Worm (Caenorhabditis elegans): Measurements from ENCODE around the gene C27A2.12.
A peak's percentile ranks its signal among the peaks of the same experiment; 100 is the strongest.

The C27A2.12 gene

DNA sequence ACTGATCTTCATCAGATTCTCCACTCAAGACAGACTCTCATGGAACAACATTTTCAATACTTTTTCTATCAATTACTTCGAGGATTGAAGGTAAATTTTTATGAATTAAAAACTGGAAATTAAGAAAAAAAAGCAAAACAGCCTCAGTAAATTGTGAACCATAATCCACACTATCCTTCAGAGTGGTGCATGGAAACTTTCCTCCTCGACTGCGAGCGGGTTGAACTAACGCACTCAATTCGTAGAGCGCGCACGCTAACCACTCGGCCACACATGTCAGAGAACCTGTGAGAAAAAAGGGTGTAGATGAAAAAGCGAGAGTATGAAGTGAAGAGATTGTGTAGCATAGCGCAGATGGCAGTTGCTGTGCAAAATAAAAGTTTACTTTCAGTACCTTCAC lies 47.1 kb upstream of the C27A2.12 start (continued):
- TF ChIP-seq F37B4.10 (GFP tag; IDR thresholded peaks at IDR 0.05) (no peak), ztf-26 (tag; optimal IDR thresholded peaks at IDR 0.05) (peak; percentile 86), lir-1 (GFP tag; conservative IDR thresholded peaks at IDR 0.05) (peak; percentile 61; the same call in 1 of the 2 replicates), rec-8 (tag; optimal IDR thresholded peaks at IDR 0.05) (peak; percentile 91 to 94), Y53G8AR.9 (GFP tag; conservative IDR thresholded peaks at IDR 0.05) (peak; percentile 61), ama-1 (optimal IDR thresholded peaks at IDR 0.05) (no peak), ama-1 (GFP tag; optimal IDR thresholded peaks at IDR 0.05) (peak; percentile 90 to 94), ceh-79 (tag; optimal IDR thresholded peaks at IDR 0.05) (peak; percentile 70), hlh-12 (tag; optimal IDR thresholded peaks at IDR 0.05) (peak; percentile 78), attf-5 (GFP tag; optimal IDR thresholded peaks at IDR 0.05) (peak; percentile 77), F57C9.4 (tag; optimal IDR thresholded peaks at IDR 0.05) (peak; percentile 82), ceh-27 (GFP tag; optimal IDR thresholded peaks at IDR 0.05) (peak; percentile 91), dox-1 (GFP tag; IDR thresholded peaks at IDR 0.05) (peak; percentile 90; the same call in 1 of the 2 replicates), Y79H2A.3 (GFP tag; conservative IDR thresholded peaks at IDR 0.05) (peak; percentile 67; the same call in 1 of the 2 replicates), atf-7 (tag; optimal IDR thresholded peaks at IDR 0.05) (peak; percentile 63), Y53F4B.3 (GFP tag; IDR thresholded peaks at IDR 0.05) (no peak), egl-18 (GFP tag; IDR thresholded peaks at IDR 0.05) (0 out of 2 replicates have a peak, but pooled peaks have one; percentile 57), tbx-9 (tag; optimal IDR thresholded peaks at IDR 0.05; ENCODE audit: borderline replicate concordance) (peak; percentile 79), ztf-28 (GFP tag; IDR thresholded peaks at IDR 0.05) (no peak), mel-28 (tag; optimal IDR thresholded peaks at IDR 0.05; ENCODE audit: borderline replicate concordance) (peak; percentile 29), zim-3 (tag; optimal IDR thresholded peaks at IDR 0.05) (peak; percentile 93), nhr-90 (tag; optimal IDR thresholded peaks at IDR 0.05) (peak; percentile 97), mxl-1 (tag; optimal IDR thresholded peaks at IDR 0.05) (peak; percentile 95), pha-4 (tag; optimal IDR thresholded peaks at IDR 0.05) (no peak), F22D6.2 (tag; optimal IDR thresholded peaks at IDR 0.05) (peak; percentile 54), zfh-2 (GFP tag; conservative IDR thresholded peaks at IDR 0.05) (no peak), ztf-25 (GFP tag; IDR thresholded peaks at IDR 0.05) (peak; percentile 92), dpff-1 (tag; optimal IDR thresholded peaks at IDR 0.05) (peak; percentile 28), repo-1 (tag; optimal IDR thresholded peaks at IDR 0.05) (peak; percentile 79), attf-6 (GFP tag; IDR thresholded peaks at IDR 0.05) (peak; percentile 71), sdz-38 (tag; optimal IDR thresholded peaks at IDR 0.05) (no peak), xnd-1 (tag; optimal IDR thresholded peaks at IDR 0.05) (peak; percentile 13), ceh-91 (GFP tag; IDR thresholded peaks at IDR 0.05) (no peak), ekl-4 (GFP tag; IDR thresholded peaks at IDR 0.05) (peak; percentile 89), fkh-3 (tag; optimal IDR thresholded peaks at IDR 0.05) (peak; percentile 85), bed-1 (GFP tag; IDR thresholded peaks at IDR 0.05) (peak; percentile 87; the same call in 1 of the 2 replicates), lsy-27 (tag; optimal IDR thresholded peaks at IDR 0.05; ENCODE audit: borderline replicate concordance, insufficient read depth) (peak; percentile 60), sptf-2 (GFP tag; optimal IDR thresholded peaks at IDR 0.05) (peak; percentile 75), tbp1 (GFP tag; optimal IDR thresholded peaks at IDR 0.05) (peak; percentile 98), D2030.7 (GFP tag; IDR thresholded peaks at IDR 0.05) (peak; percentile 80), F23B12.7 (tag; optimal IDR thresholded peaks at IDR 0.05; ENCODE audit: insufficient read depth) (peak; percentile 90), hsf-1 (GFP tag; IDR thresholded peaks at IDR 0.05) (peak; percentile 54; the same call in 1 of the 2 replicates), lin-26 (GFP tag; IDR thresholded peaks at IDR 0.05) (peak; percentile 96), F52B5.7 (tag; optimal IDR thresholded peaks at IDR 0.05) (peak; percentile 82), nhr-120 (GFP tag; IDR thresholded peaks at IDR 0.05) (0 out of 2 replicates have a peak, but pooled peaks have one; percentile 82), snpc-1.3 (tag; optimal IDR thresholded peaks at IDR 0.05; ENCODE audit: insufficient read depth) (peak; percentile 89), hmg-1.2 (GFP tag; IDR thresholded peaks at IDR 0.05) (peak; percentile 85), B0336.3 (GFP tag; IDR thresholded peaks at IDR 0.05) (peak; percentile 86), lsl-1 (GFP tag; optimal IDR thresholded peaks at IDR 0.05) (peak; percentile 57)
